Worm (Caenorhabditis elegans): ENCODE results near the gene srh-298.
"Not testable (repeated sequence)": the region's sequence is repeated elsewhere in the genome, so short reads cannot be mapped to it uniquely, and the experiment has no call there.

srh-298 gene

ce11 chrV:17859065-17859464 is 40.4 kb downstream of the srh-298 start:
- TF ChIP-seq skn-1 (tag; optimal IDR thresholded peaks at IDR 0.05) (peak; percentile 65), efl-1 (optimal IDR thresholded peaks at IDR 0.05) (peak in 1 of 2 experiments; percentile 4), efl-1 (GFP tag; optimal IDR thresholded peaks at IDR 0.05 in 1 of 2) (no peak), zag-1 (tag; optimal IDR thresholded peaks at IDR 0.05) (no peak), blmp-1 (tag; optimal IDR thresholded peaks at IDR 0.05) (peak; percentile 86), aha-1 (tag; optimal IDR thresholded peaks at IDR 0.05) (no peak), dpl-1 (GFP tag; optimal IDR thresholded peaks at IDR 0.05) (peak in 1 of 3 experiments; percentile 7)

- TF ChIP-seq aha-1 (tag; optimal IDR thresholded peaks at IDR 0.05) (no peak), mep-1 (tag; optimal IDR thresholded peaks at IDR 0.05) (no peak), fos-1 (tag; optimal IDR thresholded peaks at IDR 0.05) (no peak), ceh-82 (tag; optimal IDR thresholded peaks at IDR 0.05) (no peak), pax-3 (tag; optimal IDR thresholded peaks at IDR 0.05) (no peak), hlh-17 (GFP tag; optimal IDR thresholded peaks at IDR 0.05; ENCODE audit: borderline replicate concordance) (no peak), lin-39 (tag; optimal IDR thresholded peaks at IDR 0.05) (no peak), egl-13 (tag; optimal IDR thresholded peaks at IDR 0.05) (no peak), unc-86 (tag; optimal IDR thresholded peaks at IDR 0.05) (no peak)
Measured at ce11 chrV:17859519-17859918, 40.9 kb downstream of the srh-298 start.

- not testable (repeated sequence) for TF ChIP-seq nhr-19 (GFP tag; conservative IDR thresholded peaks at IDR 0.05); snpc-4 (tag; optimal IDR thresholded peaks at IDR 0.05); ets-5 (GFP tag; IDR thresholded peaks at IDR 0.05)
Measured at ce11 chrV:17865309-17865708, 46.6 kb downstream of the srh-298 start, which contains the start of gene Y59A8A.8. Gene Y59A8A.8, plus strand, starts transcription at chrV:17865609.

- TF ChIP-seq nhr-90 (tag; optimal IDR thresholded peaks at IDR 0.05; ENCODE audit: poor library complexity) = no peak
- TF ChIP-seq aly-2 (tag; optimal IDR thresholded peaks at IDR 0.05) = no peak
- no peak for TF ChIP-seq aha-1 (tag; optimal IDR thresholded peaks at IDR 0.05)
- peak; percentile 1 for TF ChIP-seq skn-1 (tag; optimal IDR thresholded peaks at IDR 0.05)
- TF ChIP-seq egl-13 (tag; optimal IDR thresholded peaks at IDR 0.05) = no peak
- peak; percentile 28 for TF ChIP-seq ceh-90 (tag; optimal IDR thresholded peaks at IDR 0.05)
- no peak for TF ChIP-seq C04F5.9 (tag; optimal IDR thresholded peaks at IDR 0.05)
- TF ChIP-seq lin-14 (GFP tag; optimal IDR thresholded peaks at IDR 0.05) = no peak
- no peak for TF ChIP-seq unc-130 (tag; optimal IDR thresholded peaks at IDR 0.05)
- TF ChIP-seq efl-1 (optimal IDR thresholded peaks at IDR 0.05) = peak; percentile 48 to 54
- peak in 1 of 2 experiments; percentile 39 for TF ChIP-seq efl-1 (GFP tag; optimal IDR thresholded peaks at IDR 0.05 in 1 of 2)
- no peak for TF ChIP-seq dsc-1 (tag; optimal IDR thresholded peaks at IDR 0.05)
- no peak for TF ChIP-seq nhr-71 (tag; optimal IDR thresholded peaks at IDR 0.05)
- TF ChIP-seq C34B4.2 (tag; optimal IDR thresholded peaks at IDR 0.05) = no peak
- peak; percentile 25 for TF ChIP-seq snpc-4 (tag; optimal IDR thresholded peaks at IDR 0.05)
- TF ChIP-seq ceh-88 (GFP tag; IDR thresholded peaks at IDR 0.05) = no peak
- no peak for TF ChIP-seq lir-3 (tag; optimal IDR thresholded peaks at IDR 0.05; ENCODE audit: poor library complexity)
- no peak for TF ChIP-seq tbx-2 (tag; optimal IDR thresholded peaks at IDR 0.05)
- no peak for TF ChIP-seq nhr-85 (tag)
- TF ChIP-seq hlh-4 (tag; optimal IDR thresholded peaks at IDR 0.05) = no peak
- peak; percentile 21 for TF ChIP-seq snu-23 (GFP tag; optimal IDR thresholded peaks at IDR 0.05)
- TF ChIP-seq isw-1 (GFP tag; IDR thresholded peaks at IDR 0.05) = peak; percentile 1; the same call in 1 of the 2 replicates
- peak in 2 of 3 experiments; percentile 32 to 33 for TF ChIP-seq ceh-82 (tag; optimal IDR thresholded peaks at IDR 0.05)
- peak; percentile 16 to 39 (median 21) for TF ChIP-seq dpl-1 (GFP tag; optimal IDR thresholded peaks at IDR 0.05)
- TF ChIP-seq lin-35 (GFP tag; optimal IDR thresholded peaks at IDR 0.05) = peak; percentile 10 to 41
- peak; percentile 14 for TF ChIP-seq lin-15B (tag; optimal IDR thresholded peaks at IDR 0.05)
- TF ChIP-seq fkh-8 (tag; optimal IDR thresholded peaks at IDR 0.05) = no peak
- TF ChIP-seq alr-1 (tag; optimal IDR thresholded peaks at IDR 0.05; ENCODE audit: borderline replicate concordance) = no peak
- TF ChIP-seq xbp-1 (tag; optimal IDR thresholded peaks at IDR 0.05) = peak; percentile 48
- TF ChIP-seq ama-1 (optimal IDR thresholded peaks at IDR 0.05) = no peak
- no peak for TF ChIP-seq nhr-84 (tag; optimal IDR thresholded peaks at IDR 0.05)
- TF ChIP-seq lsy-2 (tag; optimal IDR thresholded peaks at IDR 0.05) = peak; percentile 7 to 17
- no peak for TF ChIP-seq fkh-10 (GFP tag; optimal IDR thresholded peaks at IDR 0.05)
- TF ChIP-seq mep-1 (tag; optimal IDR thresholded peaks at IDR 0.05) = no peak
Measured at ce11 chrV:17870569-17870968, 51.9 kb downstream of the srh-298 start, which contains the start of gene csn-1. Gene csn-1, minus strand, starts transcription at chrV:17870651.
